Fruit fly (Drosophila melanogaster) whole organism, wandering third instar larva: ENCODE results near the gene mtSSB.
A peak's percentile ranks its signal among the peaks of the same experiment; 100 is the strongest.

Experiments used
- CG32264 ChIP-seq: fragments of 200-800 bp; sonication (Bioruptor generic); optimal IDR thresholded peaks from 2 replicates; lab custom pipeline; 2016; ENCODE audit warnings: missing biosample characterization, missing genetic modification characterization
- CrebA ChIP-seq: fragments of 200-800 bp; sonication (Bioruptor generic); optimal IDR thresholded peaks from 2 replicates; lab custom pipeline; 2016; ENCODE audit warnings: missing biosample characterization, mild to moderate bottlenecking, missing genetic modification characterization, borderline replicate concordance
- Dfd ChIP-seq: fragments of >200 bp; optimal IDR thresholded peaks from 2 replicates; lab custom pipeline; 2017; ENCODE audit warnings: missing biosample characterization, missing genetic modification characterization
- Dif ChIP-seq: fragments of 200-275, 200-300 bp; sonication (Bioruptor generic); optimal IDR thresholded peaks from 2 replicates; lab custom pipeline; 2018; ENCODE audit warnings: missing biosample characterization, missing genetic modification characterization; ENCODE audit not compliant: partially characterized antibody
- Hr83 ChIP-seq: fragments of 200-300 bp; sonication (Bioruptor generic); optimal IDR thresholded peaks from 2 replicates; lab custom pipeline; 2016; ENCODE audit warnings: missing biosample characterization, mild to moderate bottlenecking, missing genetic modification characterization, moderate library complexity; ENCODE audit not compliant: poor library complexity, severe bottlenecking
- Jra ChIP-seq: sonication (Bioruptor generic); optimal IDR thresholded peaks from 2 replicates; lab custom pipeline; 2016; ENCODE audit warnings: missing biosample characterization, missing genetic modification characterization
- Mio ChIP-seq: sonication (Bioruptor generic); optimal IDR thresholded peaks from 2 replicates; lab custom pipeline; 2016; ENCODE audit warnings: missing biosample characterization, missing genetic modification characterization
- Myc ChIP-seq: fragments of >200 bp; optimal IDR thresholded peaks from 2 replicates; lab custom pipeline; 2017
- N ChIP-seq: fragments of >200 bp; optimal IDR thresholded peaks from 2 replicates; lab custom pipeline; 2018; ENCODE audit warnings: missing biosample characterization, missing external identifiers, missing genetic modification characterization
- OdsH ChIP-seq: fragments of 200-800 bp; sonication (Bioruptor generic); optimal IDR thresholded peaks from 2 replicates; lab custom pipeline; 2016; ENCODE audit warnings: missing biosample characterization, mild to moderate bottlenecking, missing genetic modification characterization
- Sp1 ChIP-seq: fragments of 200-800 bp; sonication (Bioruptor generic); optimal IDR thresholded peaks from 3 replicates; lab custom pipeline; 2019; ENCODE audit warnings: missing biosample characterization, mild to moderate bottlenecking, missing genetic modification characterization, moderate library complexity
- br ChIP-seq: fragments of 200-800 bp; sonication (Bioruptor generic); optimal IDR thresholded peaks from 2 replicates; lab custom pipeline; 2016; ENCODE audit warnings: missing biosample characterization, missing genetic modification characterization
- dmrt93B ChIP-seq: fragments of 200-800 bp; sonication (Bioruptor generic); optimal IDR thresholded peaks from 2 replicates; lab custom pipeline; 2018; ENCODE audit warnings: missing biosample characterization, mild to moderate bottlenecking, missing genetic modification characterization
- dsf ChIP-seq: sonication (Bioruptor generic); optimal IDR thresholded peaks from 2 replicates; lab custom pipeline; 2016; ENCODE audit warnings: missing biosample characterization, missing genetic modification characterization, borderline replicate concordance
- foxo ChIP-seq, 2 experiments: fragments of 200-800 bp; sonication (Bioruptor generic); optimal IDR thresholded peaks; 2 replicates in 1 of 2; 3 replicates in 1 of 2; lab custom pipeline; 2016 to 2017; ENCODE audit warnings: missing biosample characterization in 2 of 2, missing genetic modification characterization in 2 of 2
- fru ChIP-seq: fragments of 200-800 bp; sonication (Bioruptor generic); optimal IDR thresholded peaks from 3 replicates; lab custom pipeline; 2016; ENCODE audit warnings: missing biosample characterization, mild to moderate bottlenecking, missing genetic modification characterization
- pan ChIP-seq: fragments of >200 bp; optimal IDR thresholded peaks from 2 replicates; lab custom pipeline; 2017
- psq ChIP-seq: fragments of 200-800 bp; sonication (Bioruptor generic); optimal IDR thresholded peaks from 3 replicates; lab custom pipeline; 2017; ENCODE audit warnings: missing biosample characterization, mild to moderate bottlenecking, missing genetic modification characterization, moderate library complexity
- sage ChIP-seq: fragments of 200-800 bp; sonication (Bioruptor generic); optimal IDR thresholded peaks from 2 replicates; lab custom pipeline; 2016; ENCODE audit warnings: missing biosample characterization, mild to moderate bottlenecking, missing genetic modification characterization
- sv ChIP-seq: fragments of 200-800 bp; sonication (Bioruptor generic); optimal IDR thresholded peaks from 3 replicates; lab custom pipeline; 2016; ENCODE audit warnings: missing biosample characterization, missing genetic modification characterization
- tai ChIP-seq: sonication (Bioruptor generic); optimal IDR thresholded peaks from 2 replicates; lab custom pipeline; 2016; ENCODE audit warnings: missing biosample characterization, missing genetic modification characterization
- usp ChIP-seq: fragments of >200 bp; optimal IDR thresholded peaks from 2 replicates; lab custom pipeline; 2017; ENCODE audit warnings: missing biosample characterization, missing genetic modification characterization

The mtSSB gene

DNA sequence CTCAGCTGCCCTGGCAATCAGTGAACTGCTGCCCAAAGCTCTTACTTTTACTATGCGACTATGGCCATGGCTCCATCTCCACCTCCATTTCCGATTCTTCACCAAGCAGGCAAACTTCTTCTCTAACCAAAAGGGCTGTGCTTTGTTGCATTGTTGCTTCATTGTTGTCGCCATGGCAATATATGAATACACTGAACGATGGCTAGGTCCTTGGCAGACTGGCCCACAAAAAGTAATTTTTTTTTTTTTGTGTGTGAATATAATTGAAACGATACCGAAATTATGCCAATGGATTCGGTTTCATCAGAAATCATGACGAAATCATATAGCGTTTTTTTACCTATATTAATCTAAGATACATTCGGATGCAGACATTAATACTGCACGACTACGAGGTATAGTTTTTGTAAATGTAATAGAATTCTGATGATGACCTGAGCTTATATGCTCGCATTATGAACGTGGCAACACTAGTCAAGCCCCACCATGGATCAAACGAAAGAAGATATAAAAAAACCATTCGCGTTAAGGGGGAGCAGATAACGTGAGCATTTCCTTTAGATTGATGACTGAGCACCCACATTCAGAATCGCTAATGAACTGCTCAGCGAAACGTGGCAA is 15.1 kb upstream of the mtSSB start:
- TF ChIP-seq Dif (GFP tag; lab: Kevin White, UChicago) (no peak), sv (GFP tag; lab: Kevin White, UChicago) (no peak), tai (no peak), Hr83 (GFP tag; lab: Kevin White, UChicago) (no peak), br (GFP tag; lab: Kevin White, UChicago) (no peak), dmrt93B (no peak), N (GFP tag; lab: Kevin White, UChicago) (no peak), Myc (lab: Kevin White, UChicago) (no peak)
- TF ChIP-seq, all 38 proteins: peak for 0

- TF ChIP-seq OdsH (no peak), Dfd (GFP tag; lab: Kevin White, UChicago) (peak; percentile 15)
Observed at dm6 chr3R:16218251-16219030, 13.4 kb upstream of the mtSSB start.

dm6 chr3R:16217368-16217767 is 12.3 kb upstream of the mtSSB start:
- no peak for TF ChIP-seq fru (GFP tag; lab: Kevin White, UChicago)
- TF ChIP-seq Dif (GFP tag; lab: Kevin White, UChicago): no peak
- no peak for TF ChIP-seq sv (GFP tag; lab: Kevin White, UChicago)
- no peak for TF ChIP-seq dsf (GFP tag; lab: Kevin White, UChicago)
- TF ChIP-seq Mio (GFP tag; lab: Kevin White, UChicago): no peak
- no peak for TF ChIP-seq usp (GFP tag; lab: Kevin White, UChicago)
- TF ChIP-seq Dfd (GFP tag; lab: Kevin White, UChicago): no peak
- TF ChIP-seq Jra (GFP tag; lab: Kevin White, UChicago): no peak
- TF ChIP-seq pan: no peak
- TF ChIP-seq sage (GFP tag; lab: Kevin White, UChicago): no peak

DNA sequence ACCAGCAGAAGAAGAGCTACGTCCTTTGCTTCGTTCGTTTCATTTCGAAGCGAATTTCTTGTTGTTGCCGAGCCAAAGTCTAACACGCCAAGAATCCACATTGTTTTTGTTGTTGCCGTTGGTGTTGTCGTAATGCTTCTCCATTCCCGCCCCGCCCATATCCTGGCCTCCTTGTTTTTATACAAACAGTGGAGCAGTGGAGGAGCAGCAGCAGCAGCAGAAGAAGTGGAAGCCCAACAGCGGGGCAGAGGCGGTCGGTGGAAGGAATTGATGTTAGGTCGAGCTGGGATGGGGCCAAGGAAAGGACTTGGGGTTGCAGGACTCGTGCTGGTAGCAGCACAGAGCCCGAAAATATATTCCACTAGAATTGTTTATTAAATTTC is 10.3 kb upstream of the mtSSB start:
- TF ChIP-seq CG32264 (no peak), Dfd (GFP tag; lab: Kevin White, UChicago) (peak; percentile 10)

DNA sequence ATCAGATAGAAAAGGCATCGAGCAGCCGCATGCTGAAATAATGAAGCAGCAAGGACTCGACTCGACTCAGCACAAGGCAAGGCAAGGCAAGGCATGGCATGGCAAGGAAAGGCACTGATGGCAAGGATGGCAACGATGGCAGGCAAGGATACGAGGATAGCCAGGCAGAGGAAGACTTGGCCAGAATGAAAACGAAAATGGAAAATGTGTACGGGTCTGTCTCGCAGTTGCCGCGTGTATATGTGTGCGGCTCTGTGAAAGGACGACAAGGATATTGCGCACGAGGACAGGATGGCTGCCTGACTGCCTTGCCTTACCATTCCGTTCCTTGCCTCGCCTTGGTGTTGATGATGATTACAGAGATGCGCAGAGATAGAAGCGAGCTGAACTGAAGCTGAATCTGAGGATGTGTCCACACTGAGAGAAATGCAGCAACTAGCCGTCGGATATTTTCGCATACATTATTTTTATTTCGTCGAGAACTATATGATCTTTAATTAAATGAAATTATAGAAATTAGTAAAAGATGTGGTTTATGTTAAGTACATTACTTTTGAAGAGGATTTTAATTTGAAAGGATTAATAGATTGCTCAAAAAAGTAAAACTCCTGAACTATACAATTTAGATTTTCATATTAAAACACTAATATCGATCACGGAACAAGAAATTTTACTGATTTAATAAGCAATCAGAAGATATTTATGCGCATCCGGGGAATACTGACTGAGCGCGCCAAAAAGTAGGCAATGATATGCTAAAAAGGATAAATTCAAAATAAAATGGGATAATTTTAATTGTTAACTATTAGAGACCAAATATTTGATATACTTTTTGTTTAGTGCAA is 9.6 kb upstream of the mtSSB start:
- TF ChIP-seq Sp1 (GFP tag; lab: Kevin White, UChicago) (peak; percentile 6), CrebA (GFP tag; lab: Kevin White, UChicago) (no peak)

DNA sequence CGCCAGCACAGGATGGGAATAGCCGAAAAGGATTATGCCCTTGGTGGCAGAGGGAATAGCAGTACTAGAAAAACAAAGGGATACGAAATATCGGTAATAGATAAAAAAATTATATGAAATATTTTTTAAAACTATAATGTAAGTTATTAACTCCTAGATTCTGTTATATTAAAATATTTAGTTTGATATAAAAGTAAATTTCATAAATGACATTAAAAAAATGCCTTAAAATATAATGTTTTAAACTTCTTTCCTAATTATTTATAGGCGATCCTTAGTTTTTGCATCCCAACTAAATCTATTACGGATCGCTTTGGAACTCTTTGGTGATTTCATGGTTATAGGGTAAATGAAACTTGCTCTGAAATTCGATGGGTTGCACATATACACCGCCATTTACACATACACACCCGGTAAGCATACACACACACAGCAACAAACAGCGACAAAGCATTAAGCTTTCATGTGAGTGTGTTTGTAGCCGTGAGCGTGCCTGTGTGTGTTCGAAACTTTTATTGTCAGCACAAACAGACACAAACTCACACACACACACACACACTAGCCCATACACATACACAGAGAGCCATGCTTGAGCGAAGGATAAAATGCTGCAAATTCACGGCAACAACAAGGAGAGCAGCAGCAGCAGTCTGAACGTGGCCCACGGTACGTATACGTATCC is 8.9 kb upstream of the mtSSB start:
- no peak for TF ChIP-seq Hr83 (GFP tag; lab: Kevin White, UChicago)
- peak in 1 of 2 experiments; percentile 23 for TF ChIP-seq foxo (GFP tag; optimal IDR thresholded peaks at IDR 0.05; lab: Kevin White, UChicago)
- TF ChIP-seq psq (GFP tag; lab: Kevin White, UChicago): peak; percentile 11
